Fruit fly (Drosophila melanogaster): ENCODE data around the gene kst.

Gene kst

dm6 chr3L:3336368-3337164 is at the start of gene kst, which contains the start of gene Drsl6:
kst (plus strand) TSS chr3L:3336860.
Drsl6 (minus strand) TSS chr3L:3336418.
- TF ChIP-seq Crg-1 (GFP tag; optimal IDR thresholded peaks at IDR 0.05) = no peak
- TF ChIP-seq CG12768 (GFP tag; optimal IDR thresholded peaks at IDR 0.05) = peak; percentile 58
- no peak for TF ChIP-seq Clk (GFP tag; optimal IDR thresholded peaks at IDR 0.05)
- no peak for TF ChIP-seq cnc (optimal IDR thresholded peaks at IDR 0.05)
- TF ChIP-seq ovo (GFP tag; optimal IDR thresholded peaks at IDR 0.05) = peak; percentile 31
- TF ChIP-seq CG7045 (GFP tag; optimal IDR thresholded peaks at IDR 0.05) = no peak
- peak; percentile 65 for TF ChIP-seq tj (GFP tag; optimal IDR thresholded peaks at IDR 0.05)
- TF ChIP-seq Hr96 (GFP tag; optimal IDR thresholded peaks at IDR 0.05) = no peak
- TF ChIP-seq CG33017 (tag; optimal IDR thresholded peaks at IDR 0.05) = peak; percentile 49
- TF ChIP-seq pad (GFP tag; optimal IDR thresholded peaks at IDR 0.05) = peak; percentile 3
- peak; percentile 29 for TF ChIP-seq CG7101 (tag; optimal IDR thresholded peaks at IDR 0.05)
- TF ChIP-seq bab1 (GFP tag; optimal IDR thresholded peaks at IDR 0.05) = peak; percentile 68
- TF ChIP-seq Mnt (GFP tag; optimal IDR thresholded peaks at IDR 0.05) = peak; percentile 61
- peak; percentile 42 for TF ChIP-seq cic (GFP tag; optimal IDR thresholded peaks at IDR 0.05)
- no peak for TF ChIP-seq kay (GFP tag; ENCODE audit: borderline replicate concordance)
- TF ChIP-seq CG11617 (GFP tag; optimal IDR thresholded peaks at IDR 0.05) = no peak
- no peak for TF ChIP-seq CG5204 (GFP tag; optimal IDR thresholded peaks at IDR 0.05)
- TF ChIP-seq toe (GFP tag; optimal IDR thresholded peaks at IDR 0.05) = no peak
- TF ChIP-seq CG14711 (tag; optimal IDR thresholded peaks at IDR 0.05) = peak; percentile 17
- peak; percentile 3 for TF ChIP-seq CG1620 (GFP tag; optimal IDR thresholded peaks at IDR 0.05)

dm6 chr3L:3288414-3288813 is 48.2 kb upstream of the kst start:
- no peak for TF ChIP-seq bab1 (GFP tag; optimal IDR thresholded peaks at IDR 0.05)
- no peak for TF ChIP-seq cic (GFP tag; optimal IDR thresholded peaks at IDR 0.05)
- peak; percentile 39 for TF ChIP-seq kay (GFP tag; ENCODE audit: borderline replicate concordance)
- no peak for TF ChIP-seq pad (GFP tag; optimal IDR thresholded peaks at IDR 0.05)
- TF ChIP-seq CG33017 (tag; optimal IDR thresholded peaks at IDR 0.05) = no peak
- TF ChIP-seq CG7101 (tag; optimal IDR thresholded peaks at IDR 0.05) = no peak
- TF ChIP-seq Clk (GFP tag; optimal IDR thresholded peaks at IDR 0.05) = no peak

- no peak for TF ChIP-seq CG14711 (tag; optimal IDR thresholded peaks at IDR 0.05)
- no peak for TF ChIP-seq Hr96 (GFP tag; optimal IDR thresholded peaks at IDR 0.05)
- no peak for TF ChIP-seq toe (GFP tag; optimal IDR thresholded peaks at IDR 0.05)
- no peak for TF ChIP-seq kay (GFP tag; ENCODE audit: borderline replicate concordance)
- no peak for TF ChIP-seq ovo (GFP tag; optimal IDR thresholded peaks at IDR 0.05)
- TF ChIP-seq pad (GFP tag; optimal IDR thresholded peaks at IDR 0.05) = no peak
- TF ChIP-seq CG5204 (GFP tag; optimal IDR thresholded peaks at IDR 0.05) = no peak
- no peak for TF ChIP-seq CG11617 (GFP tag; optimal IDR thresholded peaks at IDR 0.05)
- no peak for TF ChIP-seq Mnt (GFP tag; optimal IDR thresholded peaks at IDR 0.05)
- no peak for TF ChIP-seq cnc (optimal IDR thresholded peaks at IDR 0.05)
- no peak for TF ChIP-seq CG33017 (tag; optimal IDR thresholded peaks at IDR 0.05)
- no peak for TF ChIP-seq Crg-1 (GFP tag; optimal IDR thresholded peaks at IDR 0.05)
Observed at dm6 chr3L:3291159-3291558, 45.5 kb upstream of the kst start, which contains the start of gene CG12009. CG12009 (plus strand) TSS chr3L:3291459.

dm6 chr3L:3300345-3300744 is 36.3 kb upstream of the kst start:
- TF ChIP-seq Mnt (GFP tag; optimal IDR thresholded peaks at IDR 0.05) = no peak

- TF ChIP-seq kay (GFP tag; ENCODE audit: borderline replicate concordance) (peak; percentile 78), Crg-1 (GFP tag; optimal IDR thresholded peaks at IDR 0.05) (peak; percentile 12), ovo (GFP tag; optimal IDR thresholded peaks at IDR 0.05) (no peak), CG11617 (GFP tag; optimal IDR thresholded peaks at IDR 0.05) (peak; percentile 78), CG12768 (GFP tag; optimal IDR thresholded peaks at IDR 0.05) (peak; percentile 49), CG14711 (tag; optimal IDR thresholded peaks at IDR 0.05) (peak; percentile 69), Mnt (GFP tag; optimal IDR thresholded peaks at IDR 0.05) (peak; percentile 22), CG7101 (tag; optimal IDR thresholded peaks at IDR 0.05) (peak; percentile 72), cic (GFP tag; optimal IDR thresholded peaks at IDR 0.05) (peak; percentile 59), tj (GFP tag; optimal IDR thresholded peaks at IDR 0.05) (peak; percentile 56), bab1 (GFP tag; optimal IDR thresholded peaks at IDR 0.05) (peak; percentile 0), Clk (GFP tag; optimal IDR thresholded peaks at IDR 0.05) (peak; percentile 23), toe (GFP tag; optimal IDR thresholded peaks at IDR 0.05) (peak; percentile 57), cnc (optimal IDR thresholded peaks at IDR 0.05) (no peak), CG33017 (tag; optimal IDR thresholded peaks at IDR 0.05) (peak; percentile 80), CG5204 (GFP tag; optimal IDR thresholded peaks at IDR 0.05) (peak; percentile 71), CG7045 (GFP tag; optimal IDR thresholded peaks at IDR 0.05) (peak; percentile 82), pad (GFP tag; optimal IDR thresholded peaks at IDR 0.05) (peak; percentile 7), Hr96 (GFP tag; optimal IDR thresholded peaks at IDR 0.05) (peak; percentile 69), CG1620 (GFP tag; optimal IDR thresholded peaks at IDR 0.05) (no peak)
Observed at dm6 chr3L:3301171-3301738, 35.4 kb upstream of the kst start.

- TF ChIP-seq bab1 (GFP tag; optimal IDR thresholded peaks at IDR 0.05) = peak; percentile 96
- TF ChIP-seq CG5204 (GFP tag; optimal IDR thresholded peaks at IDR 0.05) = peak; percentile 85
- peak; percentile 40 for TF ChIP-seq cic (GFP tag; optimal IDR thresholded peaks at IDR 0.05)
- TF ChIP-seq pad (GFP tag; optimal IDR thresholded peaks at IDR 0.05) = peak; percentile 70
- peak; percentile 93 for TF ChIP-seq CG33017 (tag; optimal IDR thresholded peaks at IDR 0.05)
- peak; percentile 65 for TF ChIP-seq ovo (GFP tag; optimal IDR thresholded peaks at IDR 0.05)
- peak; percentile 62 for TF ChIP-seq Mnt (GFP tag; optimal IDR thresholded peaks at IDR 0.05)
- TF ChIP-seq CG14711 (tag; optimal IDR thresholded peaks at IDR 0.05) = peak; percentile 93
- TF ChIP-seq CG7045 (GFP tag; optimal IDR thresholded peaks at IDR 0.05) = peak; percentile 90
- TF ChIP-seq Clk (GFP tag; optimal IDR thresholded peaks at IDR 0.05) = peak; percentile 86
- peak; percentile 80 for TF ChIP-seq CG1620 (GFP tag; optimal IDR thresholded peaks at IDR 0.05)
- peak; percentile 89 for TF ChIP-seq CG11617 (GFP tag; optimal IDR thresholded peaks at IDR 0.05)
- TF ChIP-seq toe (GFP tag; optimal IDR thresholded peaks at IDR 0.05) = peak; percentile 81
- peak; percentile 94 for TF ChIP-seq CG7101 (tag; optimal IDR thresholded peaks at IDR 0.05)
- peak; percentile 80 for TF ChIP-seq Hr96 (GFP tag; optimal IDR thresholded peaks at IDR 0.05)
- no peak for TF ChIP-seq cnc (optimal IDR thresholded peaks at IDR 0.05)
- TF ChIP-seq tj (GFP tag; optimal IDR thresholded peaks at IDR 0.05) = peak; percentile 56
- peak; percentile 94 for TF ChIP-seq kay (GFP tag; ENCODE audit: borderline replicate concordance)
- TF ChIP-seq Crg-1 (GFP tag; optimal IDR thresholded peaks at IDR 0.05) = peak; percentile 85
- TF ChIP-seq CG12768 (GFP tag; optimal IDR thresholded peaks at IDR 0.05) = peak; percentile 92
Observed at dm6 chr3L:3303087-3303526, 33.6 kb upstream of the kst start, which contains the start of gene CG14968. CG14968 (minus strand) TSS chr3L:3303112.

Measured in whole organism, adult.